Worm (Caenorhabditis elegans) whole organism, young adult: Measurements from ENCODE around the gene Y40H4A.2.

Experiments
- B0019.2 ChIP-seq: fragments of 200-800 bp; sonication (Bioruptor generic); conservative IDR thresholded peaks from 2 replicates; pipeline ENCODE4 v1.3.6; 2022; ENCODE audit warnings: missing genetic modification reagents, missing genetic modification characterization, missing compliant biosample characterization
- B0261.1 ChIP-seq: sonication (generic microtip); optimal IDR thresholded peaks from 2 replicates; lab custom pipeline; 2016; ENCODE audit warnings: mild to moderate bottlenecking, missing genetic modification characterization, moderate library complexity, missing compliant biosample characterization
- F39B2.1 ChIP-seq: fragments of 200-800 bp; sonication (Bioruptor generic); IDR thresholded peaks from 2 replicates; pipeline ENCODE4 v1.3.6; 2022; ENCODE audit warnings: missing genetic modification reagents, missing genetic modification characterization, missing compliant biosample characterization
- F49E8.2 ChIP-seq: sonication (generic microtip); optimal IDR thresholded peaks from 3 replicates; lab custom pipeline; 2017; ENCODE audit warnings: missing genetic modification characterization, mild to moderate bottlenecking, missing compliant biosample characterization, antibody characterized with exemption, moderate library complexity; ENCODE audit not compliant: insufficient read depth
- F57A8.1 ChIP-seq: fragments of 200-800 bp; sonication (Bioruptor generic); optimal IDR thresholded peaks from 2 replicates; lab custom pipeline; 2018; ENCODE audit warnings: mild to moderate bottlenecking, missing genetic modification characterization, moderate library complexity, missing compliant biosample characterization
- K11D2.4 ChIP-seq: fragments of 200-800 bp; sonication (Bioruptor generic); IDR thresholded peaks from 2 replicates; pipeline ENCODE4 v1.3.6; 2022; ENCODE audit warnings: missing genetic modification reagents, missing genetic modification characterization, missing compliant biosample characterization
- K12H6.12 ChIP-seq: fragments of 200-800 bp; sonication (Bioruptor generic); optimal IDR thresholded peaks from 2 replicates; lab custom pipeline; 2018; ENCODE audit warnings: mild to moderate bottlenecking, missing genetic modification characterization, missing compliant biosample characterization
- T07F8.4 ChIP-seq: sonication (generic microtip); optimal IDR thresholded peaks from 2 replicates; lab custom pipeline; 2016; ENCODE audit warnings: mild to moderate bottlenecking, missing genetic modification characterization, moderate library complexity, missing compliant biosample characterization
- T26A5.8 ChIP-seq: sonication (generic microtip); optimal IDR thresholded peaks from 2 replicates; lab custom pipeline; 2016; ENCODE audit warnings: missing genetic modification characterization, missing compliant biosample characterization
- athp-1 ChIP-seq: sonication (generic microtip); optimal IDR thresholded peaks from 2 replicates; lab custom pipeline; 2017; ENCODE audit warnings: mild to moderate bottlenecking, missing genetic modification characterization, missing compliant biosample characterization
- attf-3 ChIP-seq: fragments of 200-800 bp; sonication (Bioruptor generic); conservative IDR thresholded peaks from 2 replicates; pipeline ENCODE4 v1.3.6; 2022; ENCODE audit warnings: missing genetic modification reagents, missing genetic modification characterization, missing compliant biosample characterization
- attf-5 ChIP-seq: fragments of 200-800 bp; sonication (Bioruptor generic); optimal IDR thresholded peaks from 2 replicates; lab custom pipeline; 2018; ENCODE audit warnings: mild to moderate bottlenecking, missing genetic modification characterization, missing compliant biosample characterization
- cebp-1 ChIP-seq, 2 experiments: fragments of 200-800 bp in 1 of 2; sonication (Bioruptor generic) in 1 of 2; sonication (generic microtip) in 1 of 2; IDR thresholded peaks in 1 of 2; optimal IDR thresholded peaks in 1 of 2; 2 replicates each; pipeline versions ENCODE4 v1.3.6 to Lab custom; 2017 to 2022; ENCODE audit warnings: missing compliant biosample characterization in 2 of 2, missing genetic modification characterization in 2 of 2, mild to moderate bottlenecking in 1 of 2, missing genetic modification reagents in 1 of 2, moderate library complexity in 1 of 2
- cebp-2 ChIP-seq: fragments of 200-800 bp; sonication (Bioruptor generic); IDR thresholded peaks from 2 replicates; pipeline ENCODE4 v1.3.6; 2022; ENCODE audit warnings: missing genetic modification characterization, missing compliant biosample characterization
- chd-7 ChIP-seq: sonication (generic microtip); optimal IDR thresholded peaks from 2 replicates; lab custom pipeline; 2016; ENCODE audit warnings: mild to moderate bottlenecking, missing genetic modification characterization, moderate library complexity, missing compliant biosample characterization
- die-1 ChIP-seq: sonication (generic microtip); optimal IDR thresholded peaks from 2 replicates; lab custom pipeline; 2016; ENCODE audit warnings: missing genotype, mild to moderate bottlenecking, missing genetic modification characterization, missing compliant biosample characterization
- dpff-1 ChIP-seq: sonication (generic microtip); optimal IDR thresholded peaks from 2 replicates; lab custom pipeline; 2017; ENCODE audit warnings: mild to moderate bottlenecking, missing genetic modification characterization, missing compliant biosample characterization
- efl-1 ChIP-seq: fragments of 150-350 bp; optimal IDR thresholded peaks from 2 replicates; lab custom pipeline; 2014; ENCODE audit warnings: missing biosample characterization, missing genetic modification reagents, missing genetic modification characterization
- egl-18 ChIP-seq: fragments of 200-800 bp; sonication (Bioruptor generic); IDR thresholded peaks from 2 replicates; pipeline ENCODE4 v1.3.6; 2022; ENCODE audit warnings: missing genetic modification reagents, missing genetic modification characterization, missing compliant biosample characterization
- ets-4 ChIP-seq: fragments of 200-800 bp; sonication (Bioruptor generic); optimal IDR thresholded peaks from 2 replicates; lab custom pipeline; 2018; ENCODE audit warnings: mild to moderate bottlenecking, missing genetic modification characterization, missing compliant biosample characterization
- hlh-26 ChIP-seq: fragments of 200-800 bp; sonication (Bioruptor generic); conservative IDR thresholded peaks from 2 replicates; pipeline ENCODE4 v1.3.6; 2022; ENCODE audit warnings: missing genetic modification reagents, missing genetic modification characterization, missing compliant biosample characterization
- hmg-20 ChIP-seq: fragments of 200-800 bp; sonication (Bioruptor generic); IDR thresholded peaks from 2 replicates; pipeline ENCODE4 v1.3.6; 2022; ENCODE audit warnings: missing genetic modification reagents, missing genetic modification characterization, missing compliant biosample characterization
- hsf-1 ChIP-seq: fragments of 200-800 bp; sonication (Bioruptor generic); IDR thresholded peaks from 2 replicates; pipeline ENCODE4 v1.3.6; 2022; ENCODE audit warnings: missing genetic modification reagents, missing genetic modification characterization, missing compliant biosample characterization
- let-526 ChIP-seq: fragments of 200-800 bp; sonication (Bioruptor generic); IDR thresholded peaks from 2 replicates; pipeline ENCODE4 v1.3.6; 2022; ENCODE audit warnings: missing genetic modification reagents, missing genetic modification characterization, missing compliant biosample characterization
- lsl-1 ChIP-seq: fragments of 200-800 bp; sonication (Bioruptor generic); optimal IDR thresholded peaks from 2 replicates; lab custom pipeline; 2018; ENCODE audit warnings: mild to moderate bottlenecking, missing genetic modification characterization, moderate library complexity, missing compliant biosample characterization
- lsy-27 ChIP-seq: sonication (generic microtip); optimal IDR thresholded peaks from 2 replicates; lab custom pipeline; 2017; ENCODE audit warnings: missing genetic modification characterization, mild to moderate bottlenecking, missing compliant biosample characterization, antibody characterized with exemption, missing genotype, borderline replicate concordance; ENCODE audit not compliant: insufficient read depth
- madf-3 ChIP-seq: fragments of 200-800 bp; sonication (Bioruptor generic); IDR thresholded peaks from 2 replicates; pipeline ENCODE4 v1.3.6; 2022; ENCODE audit warnings: missing genetic modification reagents, missing genetic modification characterization, missing compliant biosample characterization
- madf-6 ChIP-seq: fragments of 200-800 bp; sonication (Bioruptor generic); IDR thresholded peaks from 2 replicates; pipeline ENCODE4 v1.3.6; 2022; ENCODE audit warnings: missing genetic modification reagents, missing genetic modification characterization, missing compliant biosample characterization
- mel-28 ChIP-seq: sonication (generic microtip); optimal IDR thresholded peaks from 2 replicates; lab custom pipeline; 2016; ENCODE audit warnings: borderline replicate concordance, mild to moderate bottlenecking, missing genetic modification characterization, missing compliant biosample characterization
- nfya-1 ChIP-seq: sonication (generic microtip); optimal IDR thresholded peaks from 2 replicates; lab custom pipeline; 2017; ENCODE audit warnings: antibody characterized with exemption, missing compliant biosample characterization, missing genetic modification characterization, borderline replicate concordance; ENCODE audit not compliant: insufficient read depth
- nfyb-1 ChIP-seq: fragments of 200-800 bp; sonication (Bioruptor generic); IDR thresholded peaks from 2 replicates; pipeline ENCODE4 v1.3.6; 2022; ENCODE audit warnings: missing genetic modification reagents, missing genetic modification characterization, missing compliant biosample characterization
- pbrm-1 ChIP-seq: fragments of 200-800 bp; sonication (Bioruptor generic); IDR thresholded peaks from 2 replicates; pipeline ENCODE4 v1.3.6; 2022; ENCODE audit warnings: missing genetic modification reagents, missing genetic modification characterization, missing compliant biosample characterization
- rcor-1 ChIP-seq: fragments of 200-800 bp; sonication (Bioruptor generic); IDR thresholded peaks from 2 replicates; pipeline ENCODE4 v1.3.6; 2022; ENCODE audit warnings: missing genetic modification reagents, missing genetic modification characterization, missing compliant biosample characterization
- rec-8 ChIP-seq, 2 experiments: sonication (generic microtip); optimal IDR thresholded peaks; 2 replicates each; lab custom pipeline; 2016; ENCODE audit warnings: mild to moderate bottlenecking in 2 of 2, missing genetic modification characterization in 2 of 2, missing genetic modification reagents in 2 of 2, missing genotype in 2 of 2, missing biosample characterization in 1 of 2, missing compliant biosample characterization in 1 of 2, moderate library complexity in 1 of 2
- snpc-1.3 ChIP-seq: sonication (generic microtip); optimal IDR thresholded peaks from 2 replicates; lab custom pipeline; 2017; ENCODE audit warnings: missing genetic modification characterization, mild to moderate bottlenecking, missing compliant biosample characterization, antibody characterized with exemption, moderate library complexity, missing genotype, missing genetic modification reagents; ENCODE audit not compliant: insufficient read depth
- snpc-4 ChIP-seq, 5 experiments: fragments of 150-350 bp in 1 of 5; sonication (generic microtip) in 4 of 5; optimal IDR thresholded peaks; 2 replicates each; lab custom pipeline; 2014 to 2018; ENCODE audit warnings: missing genetic modification characterization in 5 of 5, missing biosample characterization in 3 of 5, antibody characterized with exemption in 2 of 5, mild to moderate bottlenecking in 2 of 5, missing compliant biosample characterization in 2 of 5, missing genotype in 2 of 5, moderate library complexity in 2 of 5, missing genetic modification reagents in 1 of 5
- xnd-1 ChIP-seq: sonication (generic microtip); optimal IDR thresholded peaks from 2 replicates; lab custom pipeline; 2016; ENCODE audit warnings: missing genotype, missing genetic modification reagents, missing genetic modification characterization, missing compliant biosample characterization
- zim-3 ChIP-seq: sonication (generic microtip); optimal IDR thresholded peaks from 2 replicates; lab custom pipeline; 2017; ENCODE audit warnings: mild to moderate bottlenecking, missing genetic modification characterization, moderate library complexity, missing compliant biosample characterization
- ztf-22 ChIP-seq: fragments of 200-800 bp; sonication (Bioruptor generic); optimal IDR thresholded peaks from 2 replicates; lab custom pipeline; 2018; ENCODE audit warnings: mild to moderate bottlenecking, missing genetic modification characterization, moderate library complexity, missing compliant biosample characterization
- ztf-28 ChIP-seq: fragments of 200-800 bp; sonication (Bioruptor generic); IDR thresholded peaks from 2 replicates; pipeline ENCODE4 v1.3.6; 2022; ENCODE audit warnings: missing genetic modification reagents, missing genetic modification characterization, missing compliant biosample characterization

Y40H4A.2 gene

DNA sequence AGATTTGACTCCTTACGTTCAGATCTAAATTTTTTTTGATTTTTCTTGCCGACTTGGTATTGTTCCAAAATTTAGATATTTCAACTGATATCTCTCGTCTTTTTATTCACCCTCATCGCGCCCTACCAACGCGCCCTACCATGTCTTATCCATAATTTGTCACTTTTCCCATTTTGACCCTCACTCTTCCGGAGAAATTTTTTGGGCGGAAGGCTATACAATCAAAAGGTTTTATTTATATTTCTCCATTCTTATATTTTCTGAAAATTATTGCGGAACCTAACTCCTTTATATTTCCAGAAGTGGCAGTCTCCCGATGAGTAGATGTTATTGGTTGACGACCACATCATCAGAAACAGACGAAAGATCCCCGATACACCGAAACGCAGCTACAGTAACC, 35.6 kb upstream of the Y40H4A.2 start, which contains the start of gene hot-1:
hot-1 (plus strand) TSS at position 301 of the 400 bp plus-strand sequence.
- TF ChIP-seq snpc-1.3 (tag; lab: Kevin White, UChicago), result no peak
- no peak for TF ChIP-seq xnd-1 (tag; lab: Kevin White, UChicago)
- TF ChIP-seq attf-5 (GFP tag; lab: Kevin White, UChicago), result no peak
- no peak for TF ChIP-seq let-526
- no peak for TF ChIP-seq pbrm-1 (GFP tag; lab: Robert Waterston, UW)
- TF ChIP-seq lsl-1 (GFP tag; lab: Kevin White, UChicago), result no peak
- no peak for TF ChIP-seq chd-7 (tag; lab: Kevin White, UChicago)
- no peak for TF ChIP-seq F57A8.1 (GFP tag; lab: Kevin White, UChicago)
- TF ChIP-seq hsf-1 (GFP tag; lab: Robert Waterston, UW), result no peak
- no peak for TF ChIP-seq ets-4 (GFP tag; lab: Kevin White, UChicago)
- TF ChIP-seq T07F8.4 (tag; lab: Kevin White, UChicago), result no peak
- TF ChIP-seq, all 124 proteins: peak for 0

DNA sequence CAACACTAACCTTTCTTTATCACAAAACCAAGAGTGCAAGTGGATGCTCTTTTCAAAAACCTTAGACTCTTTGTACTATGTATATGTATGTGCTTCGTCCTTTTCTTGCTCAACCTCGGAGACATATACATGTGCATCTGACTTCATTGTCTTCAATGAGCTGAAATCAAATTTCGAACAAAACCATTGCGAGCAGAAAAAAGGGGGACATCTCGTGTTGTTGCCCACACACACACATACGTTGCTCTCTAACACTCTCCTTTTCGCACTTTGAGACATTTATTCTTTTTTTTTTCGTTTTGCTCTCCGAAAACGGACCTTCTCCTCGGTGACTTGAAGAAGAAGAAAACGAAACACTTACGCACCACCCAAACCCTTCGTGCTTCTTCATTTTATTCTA, 35.1 kb upstream of the Y40H4A.2 start:
- no peak for TF ChIP-seq hlh-26
- TF ChIP-seq nfyb-1 (GFP tag; lab: Robert Waterston, UW), result no peak
- no peak for TF ChIP-seq mel-28
- TF ChIP-seq B0261.1 (tag; lab: Kevin White, UChicago), result no peak
- TF ChIP-seq lsy-27 (tag; lab: Kevin White, UChicago), result no peak
- no peak for TF ChIP-seq rcor-1 (GFP tag; lab: Robert Waterston, UW)

DNA sequence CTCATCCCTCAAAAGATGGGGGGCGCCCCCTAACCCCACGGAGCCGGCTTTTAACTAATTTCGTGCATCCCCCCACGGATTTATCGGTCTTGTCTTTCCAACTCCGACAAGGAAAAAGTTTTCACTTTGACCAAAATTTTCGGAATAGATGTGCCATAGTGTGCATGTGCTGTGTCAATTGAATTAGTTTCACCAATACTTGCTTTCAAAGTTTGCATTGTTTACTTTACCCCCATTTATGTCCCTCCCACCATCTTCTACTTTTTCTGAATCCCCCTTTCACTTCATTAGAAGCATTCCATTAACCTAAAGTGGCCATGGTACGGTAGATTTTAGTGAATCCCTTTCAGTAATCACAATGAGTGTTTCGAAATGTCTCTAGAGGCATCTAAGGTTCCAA, 32.5 kb upstream of the Y40H4A.2 start:
- no peak for TF ChIP-seq cebp-1 (GFP tag; IDR thresholded peaks at IDR 0.05; lab: Robert Waterston, UW)
- no peak for TF ChIP-seq cebp-1 (tag; optimal IDR thresholded peaks at IDR 0.05; lab: Kevin White, UChicago)
- TF ChIP-seq die-1 (tag; lab: Kevin White, UChicago), result no peak
- TF ChIP-seq madf-3 (GFP tag; lab: Robert Waterston, UW), result 0 out of 2 replicates have a peak, but pooled peaks have one; percentile 32
- no peak for TF ChIP-seq K11D2.4 (GFP tag; lab: Robert Waterston, UW)
- no peak for TF ChIP-seq ztf-22 (GFP tag; lab: Kevin White, UChicago)
- TF ChIP-seq ztf-28 (GFP tag; lab: Robert Waterston, UW), result 0 out of 2 replicates have a peak, but pooled peaks have one; percentile 13
- TF ChIP-seq nfya-1 (tag; lab: Kevin White, UChicago), result no peak
- TF ChIP-seq, all 124 proteins: peak for 2

ce11 chrV:14615671-14616070, 30.4 kb upstream of the Y40H4A.2 start:
- TF ChIP-seq K12H6.12 (tag; lab: Kevin White, UChicago) (no peak), madf-6 (GFP tag; lab: Robert Waterston, UW) (peak; percentile 52; the same call in 1 of the 2 replicates), chd-7 (tag; lab: Kevin White, UChicago) (no peak), efl-1 (peak; percentile 53)

- no peak for TF ChIP-seq zim-3 (tag; lab: Kevin White, UChicago)
- TF ChIP-seq hmg-20 (GFP tag; lab: Robert Waterston, UW), result no peak
- no peak for TF ChIP-seq F49E8.2 (tag; lab: Kevin White, UChicago)
- no peak for TF ChIP-seq rec-8 (tag; optimal IDR thresholded peaks at IDR 0.05; lab: Kevin White, UChicago)
- TF ChIP-seq dpff-1 (tag; lab: Kevin White, UChicago), result no peak
- no peak for TF ChIP-seq hlh-26
- TF ChIP-seq ztf-22 (GFP tag; lab: Kevin White, UChicago), result no peak
- no peak for TF ChIP-seq athp-1 (tag; lab: Kevin White, UChicago)
- no peak for TF ChIP-seq T26A5.8 (tag; lab: Kevin White, UChicago)
- TF ChIP-seq let-526, result no peak
- TF ChIP-seq snpc-4 (GFP tag; optimal IDR thresholded peaks at IDR 0.05; lab: Kevin White, UChicago), result no peak
- no peak for TF ChIP-seq snpc-4 (tag; optimal IDR thresholded peaks at IDR 0.05; lab: Kevin White, UChicago)
- no peak for TF ChIP-seq attf-3 (GFP tag; lab: Robert Waterston, UW)
- no peak for TF ChIP-seq B0019.2
- no peak for TF ChIP-seq egl-18
- TF ChIP-seq F39B2.1 (GFP tag; lab: Robert Waterston, UW), result no peak
- no peak for TF ChIP-seq cebp-2 (GFP tag; lab: Robert Waterston, UW)
These were observed 29.2 kb upstream of the Y40H4A.2 start for ce11 chrV:14614454-14614853.
